Worm (Caenorhabditis elegans) whole organism, young adult: Measurements from ENCODE around the gene kars-1.
A peak's percentile ranks its signal among the peaks of the same experiment; 100 is the strongest.

Experiments
- B0035.1 ChIP-seq: sonication (generic microtip); optimal IDR thresholded peaks from 2 replicates; lab custom pipeline; 2016; ENCODE audit warnings: missing genetic modification characterization, mild to moderate bottlenecking, missing compliant biosample characterization, missing genotype, missing genetic modification reagents
- C06A6.2 ChIP-seq: fragments of 200-800 bp; sonication (Bioruptor generic); conservative IDR thresholded peaks from 2 replicates; pipeline ENCODE4 v1.3.6; 2022; ENCODE audit warnings: missing genetic modification characterization, missing compliant biosample characterization
- C17E4.6 ChIP-seq: fragments of 200-800 bp; sonication (Bioruptor generic); IDR thresholded peaks from 2 replicates; pipeline ENCODE4 v1.3.6; 2022; ENCODE audit warnings: missing genetic modification reagents, missing genetic modification characterization, missing compliant biosample characterization
- D2030.7 ChIP-seq: fragments of 200-800 bp; sonication (Bioruptor generic); IDR thresholded peaks from 2 replicates; pipeline ENCODE4 v1.3.6; 2022; ENCODE audit warnings: missing genetic modification reagents, missing genetic modification characterization, missing compliant biosample characterization
- F10E7.11 ChIP-seq: sonication (generic microtip); optimal IDR thresholded peaks from 2 replicates; lab custom pipeline; 2017; ENCODE audit warnings: mild to moderate bottlenecking, missing genetic modification characterization, moderate library complexity, missing compliant biosample characterization
- F22D6.2 ChIP-seq: sonication (generic microtip); optimal IDR thresholded peaks from 2 replicates; lab custom pipeline; 2016; ENCODE audit warnings: mild to moderate bottlenecking, missing genetic modification characterization, missing compliant biosample characterization
- F33H1.4 ChIP-seq: fragments of 200-800 bp; sonication (Bioruptor generic); IDR thresholded peaks from 2 replicates; pipeline ENCODE4 v1.3.6; 2022; ENCODE audit warnings: missing genetic modification reagents, missing genetic modification characterization, missing compliant biosample characterization
- F52B5.7 ChIP-seq: sonication (generic microtip); optimal IDR thresholded peaks from 2 replicates; lab custom pipeline; 2016; ENCODE audit warnings: mild to moderate bottlenecking, missing genetic modification characterization, missing compliant biosample characterization
- F57C9.4 ChIP-seq: sonication (generic microtip); optimal IDR thresholded peaks from 2 replicates; lab custom pipeline; 2017; ENCODE audit warnings: mild to moderate bottlenecking, missing genetic modification characterization, missing compliant biosample characterization
- T07F8.4 ChIP-seq: sonication (generic microtip); optimal IDR thresholded peaks from 2 replicates; lab custom pipeline; 2016; ENCODE audit warnings: mild to moderate bottlenecking, missing genetic modification characterization, moderate library complexity, missing compliant biosample characterization
- aptf-3 ChIP-seq: fragments of 200-800 bp; sonication (Bioruptor generic); IDR thresholded peaks from 2 replicates; pipeline ENCODE4 v1.3.6; 2022; ENCODE audit warnings: missing genetic modification characterization, missing compliant biosample characterization
- attf-3 ChIP-seq: fragments of 200-800 bp; sonication (Bioruptor generic); conservative IDR thresholded peaks from 2 replicates; pipeline ENCODE4 v1.3.6; 2022; ENCODE audit warnings: missing genetic modification reagents, missing genetic modification characterization, missing compliant biosample characterization
- attf-5 ChIP-seq: fragments of 200-800 bp; sonication (Bioruptor generic); optimal IDR thresholded peaks from 2 replicates; lab custom pipeline; 2018; ENCODE audit warnings: mild to moderate bottlenecking, missing genetic modification characterization, missing compliant biosample characterization
- cebp-1 ChIP-seq, 2 experiments: fragments of 200-800 bp in 1 of 2; sonication (Bioruptor generic) in 1 of 2; sonication (generic microtip) in 1 of 2; IDR thresholded peaks in 1 of 2; optimal IDR thresholded peaks in 1 of 2; 2 replicates each; pipeline versions ENCODE4 v1.3.6 to Lab custom; 2017 to 2022; ENCODE audit warnings: missing compliant biosample characterization in 2 of 2, missing genetic modification characterization in 2 of 2, mild to moderate bottlenecking in 1 of 2, missing genetic modification reagents in 1 of 2, moderate library complexity in 1 of 2
- ceh-27 ChIP-seq: fragments of 200-800 bp; sonication (Bioruptor generic); optimal IDR thresholded peaks from 2 replicates; lab custom pipeline; 2018; ENCODE audit warnings: mild to moderate bottlenecking, missing genetic modification characterization, moderate library complexity, missing compliant biosample characterization
- ceh-40 ChIP-seq: fragments of 200-800 bp; sonication (Bioruptor generic); IDR thresholded peaks from 2 replicates; pipeline ENCODE4 v1.3.6; 2022; ENCODE audit warnings: missing genetic modification characterization, missing compliant biosample characterization
- ceh-91 ChIP-seq: fragments of 200-800 bp; sonication (Bioruptor generic); IDR thresholded peaks from 2 replicates; pipeline ENCODE4 v1.3.6; 2022; ENCODE audit warnings: missing genetic modification reagents, missing genetic modification characterization, missing compliant biosample characterization
- chd-7 ChIP-seq: sonication (generic microtip); optimal IDR thresholded peaks from 2 replicates; lab custom pipeline; 2016; ENCODE audit warnings: mild to moderate bottlenecking, missing genetic modification characterization, moderate library complexity, missing compliant biosample characterization
- efl-1 ChIP-seq: fragments of 150-350 bp; optimal IDR thresholded peaks from 2 replicates; lab custom pipeline; 2014; ENCODE audit warnings: missing biosample characterization, missing genetic modification reagents, missing genetic modification characterization
- ets-4 ChIP-seq: fragments of 200-800 bp; sonication (Bioruptor generic); optimal IDR thresholded peaks from 2 replicates; lab custom pipeline; 2018; ENCODE audit warnings: mild to moderate bottlenecking, missing genetic modification characterization, missing compliant biosample characterization
- him-1 ChIP-seq: sonication (generic microtip); optimal IDR thresholded peaks from 2 replicates; lab custom pipeline; 2016; ENCODE audit warnings: missing genotype, missing genetic modification reagents, missing genetic modification characterization, missing compliant biosample characterization
- hlh-26 ChIP-seq: fragments of 200-800 bp; sonication (Bioruptor generic); conservative IDR thresholded peaks from 2 replicates; pipeline ENCODE4 v1.3.6; 2022; ENCODE audit warnings: missing genetic modification reagents, missing genetic modification characterization, missing compliant biosample characterization
- hmg-1.2 ChIP-seq: fragments of 200-800 bp; sonication (Bioruptor generic); IDR thresholded peaks from 2 replicates; pipeline ENCODE4 v1.3.6; 2022; ENCODE audit warnings: missing genetic modification reagents, missing genetic modification characterization, missing compliant biosample characterization
- hrde-1 ChIP-seq: sonication (generic microtip); optimal IDR thresholded peaks from 2 replicates; lab custom pipeline; 2016; ENCODE audit warnings: missing genetic modification characterization, mild to moderate bottlenecking, missing compliant biosample characterization, moderate library complexity, missing genotype, missing genetic modification reagents, borderline replicate concordance
- let-607 ChIP-seq, 2 experiments: fragments of 200-800 bp in 1 of 2; sonication (Bioruptor generic) in 1 of 2; sonication (generic microtip) in 1 of 2; optimal IDR thresholded peaks; 2 replicates each; lab custom pipeline; 2016 to 2018; ENCODE audit warnings: mild to moderate bottlenecking in 2 of 2, missing compliant biosample characterization in 2 of 2, missing genetic modification characterization in 2 of 2, moderate library complexity in 2 of 2, missing genotype in 1 of 2
- lin-54 ChIP-seq: fragments of 200-800 bp; sonication (Bioruptor generic); optimal IDR thresholded peaks from 2 replicates; lab custom pipeline; 2018; ENCODE audit warnings: mild to moderate bottlenecking, missing genetic modification characterization, missing compliant biosample characterization
- lsl-1 ChIP-seq: fragments of 200-800 bp; sonication (Bioruptor generic); optimal IDR thresholded peaks from 2 replicates; lab custom pipeline; 2018; ENCODE audit warnings: mild to moderate bottlenecking, missing genetic modification characterization, moderate library complexity, missing compliant biosample characterization
- madf-10 ChIP-seq: sonication (generic microtip); optimal IDR thresholded peaks from 2 replicates; lab custom pipeline; 2016; ENCODE audit warnings: mild to moderate bottlenecking, missing genetic modification characterization, missing compliant biosample characterization
- madf-8 ChIP-seq: fragments of 200-800 bp; sonication (Bioruptor generic); conservative IDR thresholded peaks from 2 replicates; pipeline ENCODE4 v1.3.6; 2022; ENCODE audit warnings: missing genetic modification reagents, missing genetic modification characterization, missing compliant biosample characterization
- mcd-1 ChIP-seq: fragments of 200-800 bp; sonication (Bioruptor generic); IDR thresholded peaks from 2 replicates; pipeline ENCODE4 v1.3.6; 2022; ENCODE audit warnings: missing genetic modification reagents, missing genetic modification characterization, missing compliant biosample characterization
- nhr-27 ChIP-seq: fragments of 200-800 bp; sonication (Bioruptor generic); optimal IDR thresholded peaks from 2 replicates; lab custom pipeline; 2018; ENCODE audit warnings: mild to moderate bottlenecking, missing genetic modification characterization, moderate library complexity, missing compliant biosample characterization
- sdz-38 ChIP-seq: sonication (generic microtip); optimal IDR thresholded peaks from 2 replicates; lab custom pipeline; 2016; ENCODE audit warnings: missing genotype, missing genetic modification characterization, missing compliant biosample characterization
- snpc-4 ChIP-seq, 5 experiments: fragments of 150-350 bp in 1 of 5; sonication (generic microtip) in 4 of 5; optimal IDR thresholded peaks; 2 replicates each; lab custom pipeline; 2014 to 2018; ENCODE audit warnings: missing genetic modification characterization in 5 of 5, missing biosample characterization in 3 of 5, antibody characterized with exemption in 2 of 5, mild to moderate bottlenecking in 2 of 5, missing compliant biosample characterization in 2 of 5, missing genotype in 2 of 5, moderate library complexity in 2 of 5, missing genetic modification reagents in 1 of 5
- somi-1 ChIP-seq: fragments of 200-800 bp; sonication (Bioruptor generic); optimal IDR thresholded peaks from 2 replicates; lab custom pipeline; 2018; ENCODE audit warnings: mild to moderate bottlenecking, missing genetic modification characterization, missing compliant biosample characterization
- zim-3 ChIP-seq: sonication (generic microtip); optimal IDR thresholded peaks from 2 replicates; lab custom pipeline; 2017; ENCODE audit warnings: mild to moderate bottlenecking, missing genetic modification characterization, moderate library complexity, missing compliant biosample characterization
- ztf-28 ChIP-seq: fragments of 200-800 bp; sonication (Bioruptor generic); IDR thresholded peaks from 2 replicates; pipeline ENCODE4 v1.3.6; 2022; ENCODE audit warnings: missing genetic modification reagents, missing genetic modification characterization, missing compliant biosample characterization
- ztf-3 ChIP-seq: fragments of 200-800 bp; sonication (Bioruptor generic); optimal IDR thresholded peaks from 2 replicates; lab custom pipeline; 2018; ENCODE audit warnings: mild to moderate bottlenecking, missing genetic modification characterization, missing compliant biosample characterization

Gene kars-1

DNA sequence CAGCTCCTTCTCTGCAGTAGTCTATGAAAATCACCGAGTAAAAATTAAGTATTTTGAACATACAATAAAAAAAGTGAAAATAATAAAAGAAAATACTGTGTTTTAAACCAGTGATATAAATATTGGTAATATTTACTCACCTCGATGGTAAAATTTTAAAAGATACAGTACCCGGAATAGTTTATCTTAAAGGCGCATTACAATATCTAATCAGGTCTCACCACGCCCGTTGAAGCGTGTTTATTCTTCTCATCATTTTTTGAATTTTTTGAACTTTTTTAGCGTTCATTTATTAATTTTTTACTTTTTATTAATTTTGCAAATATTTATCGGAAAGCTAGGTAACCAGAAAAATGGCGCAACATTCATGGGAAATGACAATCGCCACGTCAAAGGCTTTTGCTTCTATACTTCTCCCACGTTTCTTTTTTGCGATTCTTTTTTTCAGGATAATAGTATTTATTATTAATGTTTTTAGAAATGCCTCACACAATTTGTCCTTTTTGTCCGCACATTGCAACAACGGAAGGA is 49.6 kb upstream of the kars-1 start, which contains the start of gene F10E7.2 (continued):
- TF ChIP-seq attf-3 (GFP tag; lab: Robert Waterston, UW) (no peak), zim-3 (no peak), madf-8 (GFP tag; lab: Robert Waterston, UW) (peak; percentile 30; the same call in 1 of the 2 replicates), T07F8.4 (tag; lab: Kevin White, UChicago) (no peak), ztf-3 (GFP tag; lab: Kevin White, UChicago) (no peak), lin-54 (peak; percentile 18), lsl-1 (peak; percentile 83), F52B5.7 (no peak), madf-10 (tag; lab: Kevin White, UChicago) (no peak), C17E4.6 (GFP tag; lab: Robert Waterston, UW) (no peak), attf-5 (GFP tag; lab: Kevin White, UChicago) (no peak), nhr-27 (tag; lab: Kevin White, UChicago) (no peak), snpc-4 (GFP tag; optimal IDR thresholded peaks at IDR 0.05; lab: Kevin White, UChicago) (no peak), snpc-4 (tag; optimal IDR thresholded peaks at IDR 0.05; lab: Kevin White, UChicago) (peak in 1 of 4 experiments; percentile 19), ets-4 (no peak), let-607 (tag; optimal IDR thresholded peaks at IDR 0.05; lab: Kevin White, UChicago) (no peak), hrde-1 (no peak), hlh-26 (GFP tag; lab: Robert Waterston, UW) (no peak), C06A6.2 (GFP tag; lab: Robert Waterston, UW) (no peak), mcd-1 (GFP tag; lab: Robert Waterston, UW) (no peak), ceh-91 (GFP tag; lab: Robert Waterston, UW) (no peak), D2030.7 (GFP tag; lab: Robert Waterston, UW) (peak; percentile 38; the same call in 1 of the 2 replicates), cebp-1 (GFP tag; IDR thresholded peaks at IDR 0.05; lab: Robert Waterston, UW) (no peak), cebp-1 (tag; optimal IDR thresholded peaks at IDR 0.05; lab: Kevin White, UChicago) (no peak), him-1 (tag; lab: Kevin White, UChicago) (no peak), B0035.1 (tag; lab: Kevin White, UChicago) (no peak)
- TF ChIP-seq, all 124 proteins: peak for 10

DNA sequence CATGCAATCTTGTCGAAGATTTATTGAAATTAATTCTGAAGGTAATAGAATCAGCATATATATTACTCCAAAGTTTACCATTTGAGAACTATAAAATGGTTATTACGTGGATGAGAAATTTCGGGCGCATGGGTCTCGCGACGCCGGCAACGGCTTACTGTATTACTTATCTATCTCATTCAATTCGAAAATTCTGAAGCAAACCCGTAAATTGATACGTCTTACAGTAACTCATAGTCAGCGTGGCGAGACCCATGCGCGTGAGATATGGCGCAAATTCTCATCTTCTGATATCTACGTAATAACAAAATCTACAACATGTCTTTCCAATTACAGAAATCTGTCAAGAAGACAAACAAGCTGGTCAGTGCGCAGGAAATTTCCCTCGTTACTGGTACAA is 47.3 kb upstream of the kars-1 start:
- TF ChIP-seq hrde-1 (no peak), ztf-28 (GFP tag; lab: Robert Waterston, UW) (no peak)

DNA sequence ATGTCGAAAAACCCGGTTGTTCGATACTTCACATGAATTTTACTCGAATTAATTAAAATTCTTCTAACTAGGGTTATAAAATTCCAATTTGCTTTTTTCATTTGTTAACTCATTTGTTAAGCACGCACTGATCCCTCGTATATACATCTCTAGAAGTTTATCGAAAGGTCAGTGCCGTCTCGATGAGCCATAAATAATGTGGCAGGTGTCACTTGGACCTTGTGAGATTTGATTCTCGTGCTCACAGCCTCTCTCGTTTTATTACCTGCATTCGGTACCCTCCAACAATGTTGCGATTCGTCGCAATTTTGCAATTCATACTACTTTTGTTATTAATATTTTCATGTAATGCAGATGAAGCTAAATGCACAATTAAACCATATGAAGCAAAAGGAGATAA is 44.1 kb upstream of the kars-1 start, which contains the start of gene spon-1:
spon-1 (plus strand) TSS at position 208 of the 400 bp plus-strand sequence.
- TF ChIP-seq F22D6.2 (tag; lab: Kevin White, UChicago) (no peak), F33H1.4 (GFP tag; lab: Robert Waterston, UW) (no peak), somi-1 (no peak), aptf-3 (no peak), F10E7.11 (tag; lab: Kevin White, UChicago) (no peak), nhr-27 (tag; lab: Kevin White, UChicago) (no peak), ceh-27 (GFP tag; lab: Kevin White, UChicago) (no peak), ceh-91 (GFP tag; lab: Robert Waterston, UW) (no peak)

DNA sequence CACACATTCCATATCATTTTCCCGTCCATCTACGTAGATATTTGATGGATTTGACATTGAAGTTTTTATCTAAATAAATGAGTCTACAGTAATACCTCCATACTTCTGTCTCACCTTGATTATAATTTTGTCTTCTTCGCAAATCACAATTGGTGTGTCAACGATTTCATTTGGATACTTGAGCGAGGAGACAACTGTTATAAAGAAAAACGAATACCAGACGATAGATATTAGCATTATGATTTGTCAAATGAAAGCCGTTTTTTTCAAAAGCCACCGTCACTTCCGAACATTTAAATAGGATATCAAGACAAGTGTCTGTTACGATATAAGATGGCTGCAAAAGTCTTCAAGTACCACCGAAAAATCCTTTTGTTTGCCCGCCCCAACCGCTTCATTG is 43.4 kb upstream of the kars-1 start, which contains the start of gene cutl-5:
cutl-5 (minus strand) TSS at position 269 of the 400 bp plus-strand sequence.
- TF ChIP-seq hmg-1.2 (GFP tag; lab: Robert Waterston, UW) (no peak), C06A6.2 (GFP tag; lab: Robert Waterston, UW) (no peak), aptf-3 (no peak), ceh-40 (GFP tag; lab: Robert Waterston, UW) (no peak), chd-7 (tag; lab: Kevin White, UChicago) (no peak), sdz-38 (no peak), efl-1 (GFP tag; lab: Kevin White, UChicago) (no peak), F57C9.4 (tag; lab: Kevin White, UChicago) (no peak)
